Worm (Caenorhabditis elegans): Measurements from ENCODE around the gene gtl-2.

- TF ChIP-seq che-1 (tag; optimal IDR thresholded peaks at IDR 0.05) = no peak
- no peak for TF ChIP-seq fkh-10 (GFP tag; optimal IDR thresholded peaks at IDR 0.05)
- no peak for TF ChIP-seq ets-4 (tag; optimal IDR thresholded peaks at IDR 0.05)
Observed at ce11 chrIV:11271262-11271661, 2.0 kb upstream of the gtl-2 start, which contains the start of gene nhr-7.

Data from whole organism, late embryonic.